Fruit fly (Drosophila melanogaster): ENCODE results near the gene PolZ2.

- TF ChIP-seq dac (GFP tag; optimal IDR thresholded peaks at IDR 0.05) (peak; percentile 20), Hr4 (GFP tag; optimal IDR thresholded peaks at IDR 0.05) (peak; percentile 79), CG6854 (GFP tag; optimal IDR thresholded peaks at IDR 0.05) (no peak), CG34406 (GFP tag; optimal IDR thresholded peaks at IDR 0.05) (peak; percentile 16), CG6163 (GFP tag; IDR thresholded peaks at IDR 0.05) (no peak), Hr39 (GFP tag; optimal IDR thresholded peaks at IDR 0.05) (peak; percentile 68), Met (GFP tag; optimal IDR thresholded peaks at IDR 0.05) (peak; percentile 67), CG3919 (GFP tag; optimal IDR thresholded peaks at IDR 0.05) (peak; percentile 42), OdsH (GFP tag; optimal IDR thresholded peaks at IDR 0.05) (peak; percentile 66), Eip93F (GFP tag; optimal IDR thresholded peaks at IDR 0.05) (no peak), svp (GFP tag) (peak; percentile 78), topi (GFP tag; optimal IDR thresholded peaks at IDR 0.05) (peak; percentile 51)
Measured at dm6 chr3R:5601044-5601523, 12.4 kb downstream of the PolZ2 start, which contains the start of the genes kra and SecS.

Measured in whole organism, prepupa.